Worm (Caenorhabditis elegans): Measurements from ENCODE around the gene srw-41.

srw-41 gene

DNA sequence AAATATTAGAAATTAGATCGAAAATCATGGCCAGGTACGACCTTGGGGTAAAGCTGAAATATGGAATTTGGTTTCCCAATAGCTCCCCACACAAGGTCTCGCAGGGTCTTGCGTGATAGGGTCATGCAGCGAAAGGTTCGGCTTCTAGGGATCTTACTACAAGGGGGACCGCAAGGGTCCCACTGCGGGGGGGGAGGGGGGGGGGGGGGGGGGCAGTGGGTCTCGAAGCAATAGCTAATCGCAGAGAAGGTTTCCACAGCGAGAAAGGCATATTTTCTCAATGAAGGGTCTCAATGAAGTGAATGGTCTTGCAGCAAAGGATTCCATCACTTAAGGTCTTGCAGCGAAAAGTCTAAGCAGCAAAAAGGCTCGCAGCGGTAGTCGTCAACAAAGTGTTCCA lies 4.3 kb upstream of the srw-41 start:
- TF ChIP-seq eor-1 (tag; optimal IDR thresholded peaks at IDR 0.05) (no peak), nhr-76 (tag; optimal IDR thresholded peaks at IDR 0.05) (no peak), egl-27 (tag; optimal IDR thresholded peaks at IDR 0.05) (no peak), nhr-67 (tag; optimal IDR thresholded peaks at IDR 0.05) (no peak), ztf-4 (tag; optimal IDR thresholded peaks at IDR 0.05) (no peak), ceh-16 (tag; optimal IDR thresholded peaks at IDR 0.05) (no peak), nhr-11 (tag; optimal IDR thresholded peaks at IDR 0.05) (no peak), nhr-23 (tag; optimal IDR thresholded peaks at IDR 0.05) (no peak), lin-39 (tag; optimal IDR thresholded peaks at IDR 0.05) (no peak), zag-1 (tag; optimal IDR thresholded peaks at IDR 0.05) (no peak), fkh-10 (GFP tag; optimal IDR thresholded peaks at IDR 0.05) (no peak), hmg-11 (tag; optimal IDR thresholded peaks at IDR 0.05) (no peak), nhr-43 (tag; optimal IDR thresholded peaks at IDR 0.05; ENCODE audit: poor library complexity, severe bottlenecking) (no peak), aly-2 (tag; optimal IDR thresholded peaks at IDR 0.05) (no peak), lin-15B (tag; optimal IDR thresholded peaks at IDR 0.05) (no peak), ceh-9 (tag; optimal IDR thresholded peaks at IDR 0.05) (no peak), ama-1 (optimal IDR thresholded peaks at IDR 0.05) (no peak), elt-2 (tag; optimal IDR thresholded peaks at IDR 0.05) (no peak), elt-3 (tag; optimal IDR thresholded peaks at IDR 0.05) (no peak)

DNA sequence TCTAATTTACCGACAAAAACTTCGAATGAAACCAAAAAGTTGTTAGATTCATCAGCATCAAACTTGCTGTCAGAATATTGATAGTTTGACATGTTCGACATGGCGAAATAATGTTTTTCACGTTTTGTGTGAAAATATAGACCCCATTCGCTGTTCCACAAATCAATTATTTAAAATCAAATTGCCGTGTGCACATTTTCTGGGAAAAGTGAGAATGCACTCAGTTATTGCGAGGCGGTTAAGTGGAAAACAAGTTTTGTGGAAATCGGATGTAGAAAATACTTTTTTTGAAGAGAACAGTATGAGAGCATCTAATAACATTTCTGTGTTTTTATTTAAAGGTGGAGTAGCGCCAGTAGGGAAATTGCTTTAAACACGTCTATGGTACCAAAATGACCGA lies 3.5 kb upstream of the srw-41 start, which contains the start of gene srw-42:
TSS of gene srw-42 (minus strand) at position 101 of the 400 bp plus-strand sequence.
- no peak for TF ChIP-seq nhr-28 (tag; optimal IDR thresholded peaks at IDR 0.05)
- no peak for TF ChIP-seq nfya-1 (tag; optimal IDR thresholded peaks at IDR 0.05; ENCODE audit: insufficient read depth)
- no peak for TF ChIP-seq fkh-10 (GFP tag; optimal IDR thresholded peaks at IDR 0.05)
- no peak for TF ChIP-seq elt-3 (tag; optimal IDR thresholded peaks at IDR 0.05)
- no peak for TF ChIP-seq ZK546.5 (tag; optimal IDR thresholded peaks at IDR 0.05)
- no peak for TF ChIP-seq fkh-2 (tag; optimal IDR thresholded peaks at IDR 0.05)

- no peak for TF ChIP-seq ceh-82 (tag; optimal IDR thresholded peaks at IDR 0.05)
- no peak for TF ChIP-seq nhr-23 (tag; optimal IDR thresholded peaks at IDR 0.05)
- TF ChIP-seq jun-1 (tag; optimal IDR thresholded peaks at IDR 0.05): no peak
- TF ChIP-seq aly-2 (tag; optimal IDR thresholded peaks at IDR 0.05): no peak
Observed at ce11 chrV:16694538-16694937, 2.7 kb upstream of the srw-41 start, which contains the start of gene srz-101. TSS of gene srz-101 (plus strand) at chrV:16694838.

- TF ChIP-seq ceh-9 (tag; optimal IDR thresholded peaks at IDR 0.05) (no peak), ztf-4 (tag; optimal IDR thresholded peaks at IDR 0.05) (no peak), egl-5 (tag; optimal IDR thresholded peaks at IDR 0.05) (no peak), zag-1 (tag; optimal IDR thresholded peaks at IDR 0.05) (no peak), egl-27 (tag; optimal IDR thresholded peaks at IDR 0.05) (no peak), ceh-82 (tag; optimal IDR thresholded peaks at IDR 0.05) (no peak), nhr-76 (tag; optimal IDR thresholded peaks at IDR 0.05) (no peak), ama-1 (optimal IDR thresholded peaks at IDR 0.05) (no peak)
Observed at ce11 chrV:16695499-16695898, 1.8 kb upstream of the srw-41 start.

- TF ChIP-seq tbx-2 (tag; optimal IDR thresholded peaks at IDR 0.05) (no peak), ceh-9 (tag; optimal IDR thresholded peaks at IDR 0.05) (no peak), elt-1 (tag; optimal IDR thresholded peaks at IDR 0.05) (no peak), ceh-16 (tag; optimal IDR thresholded peaks at IDR 0.05) (no peak), pha-4 (tag; optimal IDR thresholded peaks at IDR 0.05) (no peak), fos-1 (tag; optimal IDR thresholded peaks at IDR 0.05) (no peak), eor-1 (tag; optimal IDR thresholded peaks at IDR 0.05) (no peak), jun-1 (tag; optimal IDR thresholded peaks at IDR 0.05) (no peak), nhr-11 (tag; optimal IDR thresholded peaks at IDR 0.05) (no peak), daf-12 (tag; optimal IDR thresholded peaks at IDR 0.05) (no peak), nhr-76 (tag; optimal IDR thresholded peaks at IDR 0.05) (no peak), nfya-1 (tag; optimal IDR thresholded peaks at IDR 0.05; ENCODE audit: insufficient read depth) (no peak), aly-2 (tag; optimal IDR thresholded peaks at IDR 0.05) (no peak), ama-1 (optimal IDR thresholded peaks at IDR 0.05) (no peak), zag-1 (tag; optimal IDR thresholded peaks at IDR 0.05) (no peak)
Observed at ce11 chrV:16699752-16700259, 2.5 kb downstream of the srw-41 start, which contains the start of gene Y70C5C.1. TSS of gene Y70C5C.1 (plus strand) at chrV:16700209.

DNA sequence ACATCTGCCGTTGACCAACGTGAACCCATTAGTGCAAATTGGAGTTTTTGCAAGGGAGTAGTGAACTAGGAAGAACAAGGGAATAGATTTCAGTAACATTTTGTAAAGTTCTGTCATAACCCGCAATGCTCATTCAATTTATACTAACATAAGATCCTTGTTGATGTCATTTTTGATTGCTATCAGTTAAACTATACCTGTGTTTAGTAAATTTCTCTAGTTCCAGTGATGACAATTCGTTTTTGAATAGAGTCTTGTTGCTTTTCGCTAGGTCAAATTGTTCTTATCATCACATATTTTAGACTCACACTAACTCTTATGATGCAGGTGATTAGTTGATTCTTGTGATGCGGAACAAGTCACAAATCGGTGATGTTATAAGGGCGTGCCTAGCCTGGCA lies 9.3 kb downstream of the srw-41 start, which contains the start of gene clec-9:
TSS of gene clec-9 (minus strand) at position 101 of the 400 bp plus-strand sequence.
- TF ChIP-seq daf-12 (tag; optimal IDR thresholded peaks at IDR 0.05) (no peak), fos-1 (tag; optimal IDR thresholded peaks at IDR 0.05) (no peak), aly-2 (tag; optimal IDR thresholded peaks at IDR 0.05) (no peak), hmg-11 (tag; optimal IDR thresholded peaks at IDR 0.05) (no peak), elt-3 (tag; optimal IDR thresholded peaks at IDR 0.05) (no peak)
